Worm (Caenorhabditis elegans) whole organism, early embryonic: ENCODE data around the gene srbc-66.

ENCODE experiments used
- ama-1 ChIP-seq: fragments of 150-350 bp; optimal IDR thresholded peaks from 2 replicates; lab custom pipeline; 2014
- ets-7 ChIP-seq: sonication (generic microtip); optimal IDR thresholded peaks from 2 replicates; lab custom pipeline; 2016; ENCODE audit warnings: missing genotype, missing genetic modification characterization, missing compliant biosample characterization
- hmbx-1 ChIP-seq: sonication (generic microtip); optimal IDR thresholded peaks from 2 replicates; lab custom pipeline; 2016; ENCODE audit warnings: mild to moderate bottlenecking, missing genetic modification characterization, missing compliant biosample characterization
- sea-1 ChIP-seq: fragments of 200-800 bp; sonication (Bioruptor generic); conservative IDR thresholded peaks from 2 replicates; pipeline ENCODE4 v1.3.6; 2022; ENCODE audit warnings: missing genetic modification characterization, missing compliant biosample characterization
- tbx-11 ChIP-seq: fragments of 200-800 bp; sonication (Bioruptor generic); IDR thresholded peaks from 2 replicates; pipeline ENCODE4 v1.3.6; 2022; ENCODE audit warnings: missing genetic modification characterization, missing compliant biosample characterization

ce11 chrV:3543344-3543743, 12.8 kb downstream of the srbc-66 start, which contains the start of gene nhr-222:
- TF ChIP-seq tbx-11 (no peak), hmbx-1 (tag; lab: Kevin White, UChicago) (no peak), ama-1 (lab: Kevin White, UChicago) (no peak), sea-1 (GFP tag; lab: Robert Waterston, UW) (no peak), ets-7 (no peak)
